Fruit fly (Drosophila melanogaster) whole organism, embryonic: ENCODE measurements around the gene CG15894.

Experiments used
- CG10147 ChIP-seq: fragments of 200-800 bp; sonication (Bioruptor generic); optimal IDR thresholded peaks from 2 replicates; lab custom pipeline; 2019; ENCODE audit warnings: missing biosample characterization, mild to moderate bottlenecking, missing genetic modification characterization, moderate library complexity
- CG11696 ChIP-seq: fragments of 200-800 bp; sonication (Bioruptor generic); IDR thresholded peaks from 2 replicates; pipeline ENCODE4 v1.3.6; 2022; ENCODE audit warnings: missing biosample characterization, missing genetic modification characterization
- CG13287 ChIP-seq: fragments of 200-800 bp; sonication (Bioruptor generic); IDR thresholded peaks from 2 replicates; pipeline ENCODE4 v1.3.6; 2022; ENCODE audit warnings: missing biosample characterization, missing genetic modification characterization; ENCODE audit not compliant: partially characterized antibody
- CG13894 ChIP-seq: fragments of 200-800 bp; sonication (Bioruptor generic); optimal IDR thresholded peaks from 3 replicates; lab custom pipeline; 2018; ENCODE audit warnings: missing biosample characterization, mild to moderate bottlenecking, missing genetic modification characterization, moderate library complexity
- CG14667 ChIP-seq: fragments of 200-800 bp; sonication (Bioruptor generic); IDR thresholded peaks from 2 replicates; pipeline ENCODE4 v1.3.6; 2022; ENCODE audit warnings: missing biosample characterization, missing genetic modification characterization
- CG16815 ChIP-seq: fragments of 200-800 bp; sonication (Bioruptor generic); optimal IDR thresholded peaks from 3 replicates; lab custom pipeline; 2017; ENCODE audit warnings: missing biosample characterization, mild to moderate bottlenecking, missing genetic modification characterization
- CG17186 ChIP-seq: fragments of 200-800 bp; sonication (Bioruptor generic); optimal IDR thresholded peaks from 3 replicates; lab custom pipeline; 2017; ENCODE audit warnings: missing biosample characterization, missing genetic modification reagents, missing genetic modification characterization
- CG1792 ChIP-seq: fragments of 200-800 bp; sonication (Bioruptor generic); optimal IDR thresholded peaks from 2 replicates; lab custom pipeline; 2016; ENCODE audit warnings: missing biosample characterization, missing genetic modification characterization
- CG2712 ChIP-seq: fragments of 200-800 bp; optimal IDR thresholded peaks from 3 replicates; lab custom pipeline; 2019; ENCODE audit warnings: missing biosample characterization, mild to moderate bottlenecking, missing genetic modification characterization, moderate library complexity
- CG32767 ChIP-seq: fragments of 200-800 bp; sonication (Bioruptor generic); IDR thresholded peaks from 2 replicates; pipeline ENCODE4 v1.3.6; 2022; ENCODE audit warnings: missing biosample characterization, missing genetic modification characterization
- CG34224 ChIP-seq: fragments of 200-800 bp; sonication (Bioruptor generic); IDR thresholded peaks from 3 replicates; pipeline ENCODE4 v1.3.6; 2022; ENCODE audit warnings: missing biosample characterization, missing genetic modification characterization; ENCODE audit not compliant: partially characterized antibody
- CG42726 ChIP-seq: fragments of 200-800 bp; sonication (Bioruptor generic); IDR thresholded peaks from 2 replicates; pipeline ENCODE4 v1.3.6; 2022; ENCODE audit warnings: missing biosample characterization, missing genetic modification characterization; ENCODE audit not compliant: partially characterized antibody
- CG7556 ChIP-seq: fragments of 200-800 bp; sonication (Bioruptor generic); optimal IDR thresholded peaks from 2 replicates; lab custom pipeline; 2017; ENCODE audit warnings: missing biosample characterization, mild to moderate bottlenecking, missing genetic modification characterization
- CG7745 ChIP-seq: fragments of 200-800 bp; sonication (Bioruptor generic); optimal IDR thresholded peaks from 2 replicates; lab custom pipeline; 2018; ENCODE audit warnings: missing biosample characterization, mild to moderate bottlenecking, missing genetic modification characterization, moderate library complexity
- CG7928 ChIP-seq: fragments of 200-800 bp; sonication (Bioruptor generic); optimal IDR thresholded peaks from 2 replicates; lab custom pipeline; 2017; ENCODE audit warnings: missing biosample characterization, mild to moderate bottlenecking, missing genetic modification characterization
- CG8924 ChIP-seq: fragments of 200-800 bp; optimal IDR thresholded peaks from 3 replicates; lab custom pipeline; 2019; ENCODE audit warnings: missing biosample characterization, mild to moderate bottlenecking, missing genetic modification characterization, moderate library complexity
- Dbx ChIP-seq: fragments of 200-800 bp; sonication (Bioruptor generic); IDR thresholded peaks from 3 replicates; pipeline ENCODE4 v1.3.6; 2022; ENCODE audit warnings: missing biosample characterization, missing genetic modification characterization
- Dek ChIP-seq: fragments of 200-800 bp; sonication (Bioruptor generic); optimal IDR thresholded peaks from 3 replicates; lab custom pipeline; 2019; ENCODE audit warnings: missing biosample characterization, mild to moderate bottlenecking, missing genetic modification characterization, moderate library complexity
- Dfd ChIP-seq, 2 experiments: fragments of >200 bp; optimal IDR thresholded peaks; 2 replicates each; lab custom pipeline; 2017; ENCODE audit warnings: missing biosample characterization in 2 of 2, missing genetic modification characterization in 2 of 2
- Dll ChIP-seq: fragments of 200-800 bp; sonication (Bioruptor generic); IDR thresholded peaks from 4 replicates; pipeline ENCODE4 v1.3.6; 2022; ENCODE audit warnings: missing biosample characterization, missing genetic modification characterization; ENCODE audit not compliant: partially characterized antibody
- H2.0 ChIP-seq: fragments of 200-800 bp; sonication (Bioruptor generic); IDR thresholded peaks from 2 replicates; pipeline ENCODE4 v1.3.6; 2022; ENCODE audit warnings: missing biosample characterization, missing genetic modification characterization
- HmgZ ChIP-seq: fragments of 200-800 bp; sonication (Bioruptor generic); optimal IDR thresholded peaks from 2 replicates; lab custom pipeline; 2018; ENCODE audit warnings: missing biosample characterization, mild to moderate bottlenecking, missing genetic modification characterization
- Jarid2 ChIP-seq: fragments of 200-800 bp; sonication (Bioruptor generic); optimal IDR thresholded peaks from 3 replicates; lab custom pipeline; 2017; ENCODE audit warnings: mild to moderate bottlenecking, missing biosample characterization, missing genetic modification reagents, missing genetic modification characterization
- Mrtf ChIP-seq: fragments of 200-800 bp; sonication (Bioruptor generic); IDR thresholded peaks from 3 replicates; pipeline ENCODE4 v1.3.6; 2022; ENCODE audit warnings: missing biosample characterization, missing genetic modification characterization
- Nf-YB ChIP-seq: fragments of 200-800 bp; sonication (Bioruptor generic); optimal IDR thresholded peaks from 3 replicates; lab custom pipeline; 2019; ENCODE audit warnings: missing biosample characterization, mild to moderate bottlenecking, missing genetic modification characterization, moderate library complexity
- Oli ChIP-seq: fragments of 200-800 bp; sonication (Bioruptor generic); optimal IDR thresholded peaks from 2 replicates; lab custom pipeline; 2018; ENCODE audit warnings: missing biosample characterization, mild to moderate bottlenecking, missing genetic modification characterization, moderate library complexity
- Rx ChIP-seq: fragments of 200-800 bp; sonication (Bioruptor generic); IDR thresholded peaks from 2 replicates; pipeline ENCODE4 v1.3.6; 2022; ENCODE audit warnings: missing biosample characterization, missing genetic modification characterization
- Side ChIP-seq: fragments of 200-800 bp; sonication (Bioruptor generic); optimal IDR thresholded peaks from 2 replicates; lab custom pipeline; 2016; ENCODE audit warnings: missing biosample characterization, missing genetic modification characterization
- Sin3A ChIP-seq: fragments of >200 bp; optimal IDR thresholded peaks from 2 replicates; lab custom pipeline; 2018
- Sox100B ChIP-seq: fragments of 200-800 bp; sonication (Bioruptor generic); optimal IDR thresholded peaks from 3 replicates; lab custom pipeline; 2018; ENCODE audit warnings: missing biosample characterization, mild to moderate bottlenecking, missing genetic modification characterization
- Xrp1 ChIP-seq: fragments of 200-800 bp; sonication (Bioruptor generic); IDR thresholded peaks from 2 replicates; pipeline ENCODE4 v1.3.6; 2022; ENCODE audit warnings: missing biosample characterization, missing genetic modification characterization
- ara ChIP-seq: fragments of 200-800 bp; sonication (Bioruptor generic); IDR thresholded peaks from 2 replicates; pipeline ENCODE4 v1.3.6; 2022; ENCODE audit warnings: missing biosample characterization, missing genetic modification characterization
- dan ChIP-seq: fragments of 200-800 bp; sonication (Bioruptor generic); IDR thresholded peaks from 2 replicates; pipeline ENCODE4 v1.3.6; 2022; ENCODE audit warnings: missing biosample characterization, missing genetic modification characterization
- grn ChIP-seq: fragments of 200-800 bp; sonication (Bioruptor generic); optimal IDR thresholded peaks from 3 replicates; lab custom pipeline; 2017; ENCODE audit warnings: missing biosample characterization, missing genetic modification characterization
- gro ChIP-seq: fragments of 200-800 bp; sonication (Bioruptor generic); optimal IDR thresholded peaks from 2 replicates; lab custom pipeline; 2016; ENCODE audit warnings: missing biosample characterization, missing genetic modification characterization
- gt ChIP-seq: fragments of 200-800 bp; sonication (Bioruptor generic); IDR thresholded peaks from 2 replicates; pipeline ENCODE4 v1.3.6; 2022; ENCODE audit warnings: missing biosample characterization, missing genetic modification characterization
- ken ChIP-seq: fragments of 200-800 bp; sonication (Bioruptor generic); IDR thresholded peaks from 3 replicates; pipeline ENCODE4 v1.3.6; 2022; ENCODE audit warnings: missing biosample characterization, missing genetic modification characterization
- nerfin-2 ChIP-seq: fragments of 200-800 bp; sonication (Bioruptor generic); IDR thresholded peaks from 2 replicates; pipeline ENCODE4 v1.3.6; 2022; ENCODE audit warnings: missing biosample characterization, missing genetic modification characterization; ENCODE audit not compliant: partially characterized antibody
- onecut ChIP-seq: fragments of 200-800 bp; sonication (Bioruptor generic); IDR thresholded peaks from 2 replicates; pipeline ENCODE4 v1.3.6; 2022; ENCODE audit warnings: missing biosample characterization, missing genetic modification characterization
- pho ChIP-seq: fragments of 200-800 bp; sonication (Bioruptor generic); optimal IDR thresholded peaks from 2 replicates; lab custom pipeline; 2016; ENCODE audit warnings: missing biosample characterization, missing genetic modification characterization
- pzg ChIP-seq: fragments of 200-800 bp; sonication (Bioruptor generic); optimal IDR thresholded peaks from 3 replicates; lab custom pipeline; 2018; ENCODE audit warnings: missing biosample characterization, mild to moderate bottlenecking, missing genetic modification characterization, moderate library complexity
- slp2 ChIP-seq: fragments of 200-800 bp; sonication (Bioruptor generic); optimal IDR thresholded peaks from 2 replicates; lab custom pipeline; 2016; ENCODE audit warnings: missing biosample characterization, missing genetic modification characterization
- so ChIP-seq: fragments of 200-800 bp; sonication (Bioruptor generic); IDR thresholded peaks from 3 replicates; pipeline ENCODE4 v1.3.6; 2022; ENCODE audit warnings: missing biosample characterization, missing genetic modification characterization
- ssp ChIP-seq: fragments of 200-800 bp; sonication (Bioruptor generic); IDR thresholded peaks from 2 replicates; pipeline ENCODE4 v1.3.6; 2022; ENCODE audit warnings: missing biosample characterization, missing genetic modification characterization
- stwl ChIP-seq: fragments of 200-800 bp; sonication (Bioruptor generic); optimal IDR thresholded peaks from 3 replicates; lab custom pipeline; 2018; ENCODE audit warnings: missing biosample characterization, mild to moderate bottlenecking, missing genetic modification characterization, moderate library complexity
- tll ChIP-seq, 2 experiments: fragments of 200-800 bp in 1 of 2; fragments of >200 bp in 1 of 2; sonication (Bioruptor generic) in 1 of 2; optimal IDR thresholded peaks; 2 replicates each; lab custom pipeline; 2017 to 2019; ENCODE audit warnings: missing biosample characterization in 2 of 2, missing genetic modification characterization in 2 of 2, mild to moderate bottlenecking in 1 of 2, moderate library complexity in 1 of 2
- vvl ChIP-seq: fragments of 200-800 bp; sonication (Bioruptor generic); IDR thresholded peaks from 2 replicates; pipeline ENCODE4 v1.3.6; 2022; ENCODE audit warnings: missing biosample characterization, missing genetic modification characterization
- wor ChIP-seq: fragments of 200-800 bp; sonication (Bioruptor generic); IDR thresholded peaks from 2 replicates; pipeline ENCODE4 v1.3.6; 2022; ENCODE audit warnings: missing biosample characterization, missing genetic modification characterization
- zen ChIP-seq: fragments of 200-800 bp; sonication (Bioruptor generic); optimal IDR thresholded peaks from 3 replicates; lab custom pipeline; 2018; ENCODE audit warnings: missing biosample characterization, mild to moderate bottlenecking, missing genetic modification characterization, moderate library complexity

Gene CG15894

DNA sequence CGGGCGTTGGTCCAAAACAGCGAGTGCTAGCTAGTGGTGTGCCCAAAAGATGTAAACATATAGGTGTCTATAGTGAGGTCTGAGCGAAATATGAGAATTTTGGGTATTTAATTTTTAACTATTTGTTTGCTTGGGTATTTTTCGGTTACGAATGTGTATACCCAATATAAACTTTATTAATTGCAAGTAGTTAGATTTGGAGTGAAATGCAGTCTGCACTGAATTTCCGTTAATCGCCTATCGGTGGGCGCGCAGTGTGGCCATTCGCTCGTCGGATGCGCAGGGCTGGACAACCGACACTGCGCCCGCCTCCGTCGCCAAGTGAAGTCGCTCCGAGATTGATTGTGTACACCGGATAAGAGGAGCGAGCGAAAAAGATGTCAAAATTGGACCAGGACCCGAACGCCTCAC is 13.9 kb upstream of the CG15894 start, which contains the start of the genes CG15891 and CG3815 (continued):
- TF ChIP-seq Dll (peak; percentile 63; the same call in 3 of the 4 replicates), CG7928 (GFP tag; lab: Kevin White, UChicago) (peak; percentile 93), H2.0 (GFP tag; lab: Robert Waterston, UW) (no peak), CG10147 (peak; percentile 42), CG16815 (GFP tag; lab: Kevin White, UChicago) (peak; percentile 28), Side (GFP tag; lab: Kevin White, UChicago) (peak; percentile 26), pho (GFP tag; lab: Kevin White, UChicago) (peak; percentile 47), slp2 (GFP tag; lab: Kevin White, UChicago) (peak; percentile 16), CG34224 (GFP tag; lab: Robert Waterston, UW) (0 out of 3 replicates have a peak, but pooled peaks have one; percentile 23), so (peak; percentile 62; the same call in 1 of the 3 replicates), Rx (peak; percentile 51; the same call in 1 of the 2 replicates), tll (GFP tag; optimal IDR thresholded peaks at IDR 0.05; lab: Kevin White, UChicago) (peak; percentile 24 to 36), gro (GFP tag; lab: Kevin White, UChicago) (peak; percentile 18), ken (GFP tag; lab: Robert Waterston, UW) (0 out of 3 replicates have a peak, but pooled peaks have one; percentile 27), CG7556 (GFP tag; lab: Kevin White, UChicago) (peak; percentile 42), nerfin-2 (GFP tag; lab: Robert Waterston, UW) (peak; percentile 54), Mrtf (GFP tag; lab: Robert Waterston, UW) (no peak), CG17186 (GFP tag; lab: Kevin White, UChicago) (peak; percentile 95), Sin3A (lab: Kevin White, UChicago) (peak; percentile 89), pzg (peak; percentile 73), vvl (peak; percentile 32; the same call in 1 of the 2 replicates), CG42726 (GFP tag; lab: Robert Waterston, UW) (0 out of 2 replicates have a peak, but pooled peaks have one; percentile 8), ssp (peak; percentile 71), Dek (tag; lab: Kevin White, UChicago) (peak; percentile 31), CG7745 (tag; lab: Kevin White, UChicago) (no peak), onecut (GFP tag; lab: Robert Waterston, UW) (peak; percentile 34; the same call in 1 of the 2 replicates), CG13287 (GFP tag; lab: Robert Waterston, UW) (peak; percentile 51; the same call in 1 of the 2 replicates), stwl (tag; lab: Kevin White, UChicago) (peak; percentile 82), HmgZ (tag; lab: Kevin White, UChicago) (peak; percentile 84), CG2712 (tag; lab: Kevin White, UChicago) (peak; percentile 67), CG1792 (peak; percentile 25), ara (GFP tag; lab: Robert Waterston, UW) (0 out of 2 replicates have a peak, but pooled peaks have one; percentile 7), CG14667 (GFP tag; lab: Robert Waterston, UW) (no peak), wor (GFP tag; lab: Robert Waterston, UW) (no peak), Nf-YB (GFP tag; lab: Kevin White, UChicago) (peak; percentile 3), Jarid2 (GFP tag; lab: Kevin White, UChicago) (no peak), Xrp1 (peak; percentile 38; the same call in 1 of the 2 replicates), CG32767 (GFP tag; lab: Robert Waterston, UW) (0 out of 2 replicates have a peak, but pooled peaks have one; percentile 28), Dbx (GFP tag; lab: Robert Waterston, UW) (peak; percentile 52; the same call in 1 of the 3 replicates), CG8924 (tag; lab: Kevin White, UChicago) (peak; percentile 55), CG11696 (no peak), grn (peak; percentile 66), Dfd (GFP tag; optimal IDR thresholded peaks at IDR 0.05; lab: Kevin White, UChicago) (no peak), Oli (tag; lab: Kevin White, UChicago) (peak; percentile 39), Sox100B (GFP tag; lab: Kevin White, UChicago) (no peak), gt (GFP tag; lab: Robert Waterston, UW) (0 out of 2 replicates have a peak, but pooled peaks have one; percentile 13), dan (GFP tag; lab: Robert Waterston, UW) (no peak), CG13894 (tag; lab: Kevin White, UChicago) (peak; percentile 57), zen (tag; lab: Kevin White, UChicago) (peak; percentile 29)
